Worm (Caenorhabditis elegans) whole organism, L1 larva: ENCODE results near the gene mlp-1.
A peak's percentile ranks its signal among the peaks of the same experiment; 100 is the strongest.

Experiments used
- C34B4.2 ChIP-seq: sonication (generic microtip); optimal IDR thresholded peaks from 2 replicates; lab custom pipeline; 2017; ENCODE audit warnings: mild to moderate bottlenecking, missing genetic modification characterization, missing compliant biosample characterization
- ceh-88 ChIP-seq: fragments of 200-800 bp; sonication (Bioruptor generic); IDR thresholded peaks from 2 replicates; pipeline ENCODE4 v1.3.6; 2022; ENCODE audit warnings: missing genetic modification characterization, missing compliant biosample characterization
- fos-1 ChIP-seq: fragments of 150-350 bp; optimal IDR thresholded peaks from 2 replicates; lab custom pipeline; 2014; ENCODE audit warnings: missing biosample characterization, missing genetic modification characterization
- hpl-2 ChIP-seq: fragments of 150-350 bp; optimal IDR thresholded peaks from 2 replicates; lab custom pipeline; 2014; ENCODE audit warnings: missing biosample characterization, missing genetic modification reagents, missing genetic modification characterization
- irx-1 ChIP-seq: sonication (generic microtip); optimal IDR thresholded peaks from 2 replicates; lab custom pipeline; 2016; ENCODE audit warnings: missing genetic modification characterization, missing compliant biosample characterization
- lin-13 ChIP-seq: fragments of 150-350 bp; optimal IDR thresholded peaks from 2 replicates; lab custom pipeline; 2014; ENCODE audit warnings: missing biosample characterization, missing genetic modification reagents, missing genetic modification characterization
- lsy-2 ChIP-seq, 2 experiments: fragments of 150-350 bp; optimal IDR thresholded peaks; 2 replicates each; lab custom pipeline; 2014; ENCODE audit warnings: missing biosample characterization in 2 of 2, missing genetic modification characterization in 2 of 2
- nhr-84 ChIP-seq: sonication (generic microtip); optimal IDR thresholded peaks from 2 replicates; lab custom pipeline; 2017; ENCODE audit warnings: missing biosample characterization, missing genetic modification characterization
- pqm-1 ChIP-seq: sonication (generic microtip); optimal IDR thresholded peaks from 3 replicates; lab custom pipeline; 2017; ENCODE audit warnings: missing biosample characterization, missing genetic modification characterization
- sptf-1 ChIP-seq: fragments of 150-350 bp; optimal IDR thresholded peaks from 2 replicates; lab custom pipeline; 2014; ENCODE audit warnings: missing biosample characterization, missing genetic modification characterization
- unc-62 ChIP-seq: fragments of 150-350 bp; optimal IDR thresholded peaks from 2 replicates; lab custom pipeline; 2014; ENCODE audit warnings: missing biosample characterization, missing genetic modification reagents, missing genetic modification characterization
- vab-15 ChIP-seq: sonication (generic microtip); optimal IDR thresholded peaks from 2 replicates; lab custom pipeline; 2017; ENCODE audit warnings: missing genotype, mild to moderate bottlenecking, missing genetic modification characterization, missing compliant biosample characterization

DNA sequence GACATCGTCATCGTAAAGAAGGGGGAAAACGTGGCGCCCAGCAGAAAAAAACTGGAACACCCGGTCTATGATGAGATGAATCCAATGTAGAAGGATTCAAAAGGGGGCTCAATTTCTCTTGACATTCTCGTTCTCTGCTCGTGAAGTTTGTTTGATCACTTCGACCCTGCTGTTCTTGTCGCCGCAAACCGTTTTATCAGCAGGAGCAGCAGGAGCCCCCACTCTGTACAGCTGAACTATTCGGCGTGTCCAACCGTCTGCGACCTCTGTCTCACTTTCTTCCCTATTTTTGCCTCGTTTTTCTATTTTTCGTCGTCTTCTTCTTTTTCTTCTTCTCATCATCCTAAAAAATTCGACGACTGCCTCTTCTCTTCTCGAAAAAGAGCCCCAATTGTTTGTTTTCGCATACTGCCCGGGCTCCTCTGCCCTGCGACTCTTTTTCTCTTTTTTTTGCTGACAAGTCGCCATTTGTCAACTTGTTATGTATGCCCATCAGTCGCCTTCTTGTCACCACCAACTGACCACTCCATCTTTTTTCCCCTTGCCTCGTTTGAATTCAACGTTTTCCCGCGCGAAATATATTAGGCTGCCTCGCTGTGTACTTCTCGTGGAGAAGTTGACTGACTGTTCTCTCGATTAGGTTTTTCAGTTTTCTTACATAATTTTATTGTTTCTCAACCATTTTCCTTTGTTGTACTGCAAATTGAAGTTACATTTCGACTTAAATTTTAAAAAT, 14.3 kb upstream of the mlp-1 start:
- no peak for TF ChIP-seq ceh-88 (GFP tag; lab: Robert Waterston, UW)
- TF ChIP-seq unc-62 (GFP tag; lab: Kevin White, UChicago), result no peak
- no peak for TF ChIP-seq lin-13
- TF ChIP-seq sptf-1, result no peak
- peak in 1 of 2 experiments; percentile 40 for TF ChIP-seq lsy-2 (tag; optimal IDR thresholded peaks at IDR 0.05; lab: Kevin White, UChicago)
- TF ChIP-seq fos-1 (tag; lab: Kevin White, UChicago), result no peak
- TF ChIP-seq C34B4.2 (tag; lab: Kevin White, UChicago), result no peak
- TF ChIP-seq irx-1 (tag; lab: Kevin White, UChicago), result no peak
- no peak for TF ChIP-seq hpl-2 (GFP tag; lab: Kevin White, UChicago)
- TF ChIP-seq nhr-84, result no peak
- no peak for TF ChIP-seq pqm-1 (tag; lab: Kevin White, UChicago)
- no peak for TF ChIP-seq vab-15
